Fruit fly (Drosophila melanogaster): ENCODE results near the gene Atg1.
A peak's percentile ranks its signal among the peaks of the same experiment; 100 is the strongest.

Gene Atg1

DNA sequence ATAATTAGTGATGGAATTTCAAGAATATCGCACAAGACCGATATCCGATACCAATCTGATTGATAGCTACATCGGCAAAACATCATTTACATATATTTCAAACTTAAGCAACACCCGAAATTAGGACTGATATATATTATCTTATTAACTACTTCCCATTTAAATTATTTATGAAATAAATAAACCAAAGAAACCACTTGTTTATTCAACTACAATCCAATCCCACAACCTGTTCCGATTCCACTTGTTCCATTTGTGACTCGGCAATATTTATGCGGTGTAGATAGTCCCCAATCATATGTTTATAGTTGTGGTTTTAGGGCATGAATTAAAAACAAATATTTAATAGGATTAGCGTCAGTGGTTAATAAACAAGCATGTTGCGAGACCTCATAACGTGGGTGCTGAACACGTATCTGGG is 50.1 kb downstream of the Atg1 start, which contains the start of the genes CG10973 and Vps13D:
CG10973 (minus strand) TSS at position 6 of the 421 bp plus-strand sequence.
Vps13D (plus strand) TSS at position 281 of the 421 bp plus-strand sequence.
- no peak for TF ChIP-seq CG17612 (GFP tag; IDR thresholded peaks at IDR 0.05)
- TF ChIP-seq kni (GFP tag; optimal IDR thresholded peaks at IDR 0.05): no peak
- TF ChIP-seq peb (GFP tag; IDR thresholded peaks at IDR 0.05): no peak; the same call in 1 of the 2 replicates
- no peak for TF ChIP-seq jing (GFP tag; optimal IDR thresholded peaks at IDR 0.05)
- TF ChIP-seq Lhr (GFP tag; optimal IDR thresholded peaks at IDR 0.05): peak; percentile 59
- peak; percentile 60 for TF ChIP-seq Sox100B (GFP tag; optimal IDR thresholded peaks at IDR 0.05)
- no peak for TF ChIP-seq CG4282 (GFP tag; optimal IDR thresholded peaks at IDR 0.05)
- peak; percentile 42; the same call in 1 of the 2 replicates for TF ChIP-seq stc (GFP tag; IDR thresholded peaks at IDR 0.05)
- TF ChIP-seq al (GFP tag; IDR thresholded peaks at IDR 0.05): no peak
- peak; percentile 83 for TF ChIP-seq CG14860 (GFP tag; IDR thresholded peaks at IDR 0.05; ENCODE audit: partially characterized antibody)
- TF ChIP-seq CG7357 (GFP tag; IDR thresholded peaks at IDR 0.05): no peak
- TF ChIP-seq Atf3 (GFP tag; optimal IDR thresholded peaks at IDR 0.05): no peak
- TF ChIP-seq CG11093 (GFP tag; IDR thresholded peaks at IDR 0.05): no peak
- TF ChIP-seq tin (GFP tag; optimal IDR thresholded peaks at IDR 0.05): no peak
- TF ChIP-seq CG3847 (GFP tag; IDR thresholded peaks at IDR 0.05): no peak; the same call in 1 of the 2 replicates
- no peak for TF ChIP-seq Kr (GFP tag; optimal IDR thresholded peaks at IDR 0.05)
- peak; percentile 96 for TF ChIP-seq pfk (GFP tag; optimal IDR thresholded peaks at IDR 0.05)
- TF ChIP-seq toy (GFP tag; IDR thresholded peaks at IDR 0.05): no peak
- TF ChIP-seq lola (GFP tag; optimal IDR thresholded peaks at IDR 0.05): no peak
- peak; percentile 83 for TF ChIP-seq CG2129 (GFP tag; IDR thresholded peaks at IDR 0.05; ENCODE audit: partially characterized antibody)
- TF ChIP-seq dati (GFP tag; IDR thresholded peaks at IDR 0.05): no peak
- peak; percentile 57 for TF ChIP-seq CG1647 (GFP tag; optimal IDR thresholded peaks at IDR 0.05)
- peak; percentile 86 for TF ChIP-seq bbx (GFP tag; IDR thresholded peaks at IDR 0.05; ENCODE audit: partially characterized antibody)
- TF ChIP-seq lab (GFP tag; optimal IDR thresholded peaks at IDR 0.05): no peak
- peak; percentile 27 for TF ChIP-seq CG13624 (GFP tag; optimal IDR thresholded peaks at IDR 0.05)
- TF ChIP-seq ttk (GFP tag; IDR thresholded peaks at IDR 0.05): no peak
- TF ChIP-seq CG17186 (GFP tag; optimal IDR thresholded peaks at IDR 0.05): peak; percentile 61
- peak; percentile 18 for TF ChIP-seq CG4820 (GFP tag; optimal IDR thresholded peaks at IDR 0.05)
- peak; percentile 61 for TF ChIP-seq stwl (tag; optimal IDR thresholded peaks at IDR 0.05)
- TF ChIP-seq CG17359 (tag; optimal IDR thresholded peaks at IDR 0.05): no peak
- TF ChIP-seq bcd (GFP tag; optimal IDR thresholded peaks at IDR 0.05): no peak
- no peak for TF ChIP-seq sr (GFP tag; IDR thresholded peaks at IDR 0.05)
- no peak for TF ChIP-seq sim (GFP tag; IDR thresholded peaks at IDR 0.05)
- no peak; the same call in 2 of the 3 replicates for TF ChIP-seq B-H1 (GFP tag; IDR thresholded peaks at IDR 0.05)
- TF ChIP-seq Dref (GFP tag; IDR thresholded peaks at IDR 0.05): peak; percentile 67; the same call in 1 of the 2 replicates
- no peak; the same call in 2 of the 3 replicates for TF ChIP-seq ken (GFP tag; IDR thresholded peaks at IDR 0.05)
- no peak for TF ChIP-seq CG9817 (tag; optimal IDR thresholded peaks at IDR 0.05)
- TF ChIP-seq Taf1 (GFP tag; IDR thresholded peaks at IDR 0.05): no peak
- no peak for TF ChIP-seq ERR (GFP tag; optimal IDR thresholded peaks at IDR 0.05)
- no peak for TF ChIP-seq CG14965 (GFP tag; optimal IDR thresholded peaks at IDR 0.05; ENCODE audit: borderline replicate concordance)
- peak; percentile 61 for TF ChIP-seq Sry-β (GFP tag; optimal IDR thresholded peaks at IDR 0.05)
- peak; percentile 47 for TF ChIP-seq mam (GFP tag; optimal IDR thresholded peaks at IDR 0.05)
- TF ChIP-seq schlank (tag; optimal IDR thresholded peaks at IDR 0.05): peak; percentile 69
- TF ChIP-seq sna (GFP tag; IDR thresholded peaks at IDR 0.05; ENCODE audit: partially characterized antibody): peak; percentile 90
- no peak for TF ChIP-seq Hmx (GFP tag; optimal IDR thresholded peaks at IDR 0.05)
- TF ChIP-seq CG33557 (GFP tag; optimal IDR thresholded peaks at IDR 0.05): no peak
- TF ChIP-seq CG6791 (GFP tag; IDR thresholded peaks at IDR 0.05; ENCODE audit: partially characterized antibody): peak; percentile 87
- TF ChIP-seq pros (GFP tag; optimal IDR thresholded peaks at IDR 0.05): no peak
- TF ChIP-seq CG1832 (GFP tag; optimal IDR thresholded peaks at IDR 0.05): no peak
- peak; percentile 70 for TF ChIP-seq Atf6 (GFP tag; IDR thresholded peaks at IDR 0.05)
- TF ChIP-seq Usf (GFP tag; optimal IDR thresholded peaks at IDR 0.05): no peak

Data from whole organism, embryonic.